Fruit fly (Drosophila melanogaster) whole organism, wandering third instar larva: Measurements from ENCODE around the gene dlp.

Experiments
- Abd-B ChIP-seq: fragments of >200 bp; optimal IDR thresholded peaks from 2 replicates; lab custom pipeline; 2017; ENCODE audit warnings: missing biosample characterization, missing genetic modification characterization
- CG32264 ChIP-seq: fragments of 200-800 bp; sonication (Bioruptor generic); optimal IDR thresholded peaks from 2 replicates; lab custom pipeline; 2016; ENCODE audit warnings: missing biosample characterization, missing genetic modification characterization
- CG9705 ChIP-seq: fragments of 200-800 bp; sonication (Bioruptor generic); optimal IDR thresholded peaks from 2 replicates; lab custom pipeline; 2018; ENCODE audit warnings: missing biosample characterization, mild to moderate bottlenecking, missing genetic modification characterization
- CrebA ChIP-seq: fragments of 200-800 bp; sonication (Bioruptor generic); optimal IDR thresholded peaks from 2 replicates; lab custom pipeline; 2016; ENCODE audit warnings: missing biosample characterization, mild to moderate bottlenecking, missing genetic modification characterization, borderline replicate concordance
- Dfd ChIP-seq: fragments of >200 bp; optimal IDR thresholded peaks from 2 replicates; lab custom pipeline; 2017; ENCODE audit warnings: missing biosample characterization, missing genetic modification characterization
- Dif ChIP-seq: fragments of 200-275, 200-300 bp; sonication (Bioruptor generic); optimal IDR thresholded peaks from 2 replicates; lab custom pipeline; 2018; ENCODE audit warnings: missing biosample characterization, missing genetic modification characterization; ENCODE audit not compliant: partially characterized antibody
- GATAd ChIP-seq: sonication (Bioruptor generic); optimal IDR thresholded peaks from 2 replicates; lab custom pipeline; 2016; ENCODE audit warnings: missing biosample characterization, missing genetic modification characterization
- HLH106 ChIP-seq: fragments of 200-800 bp; optimal IDR thresholded peaks from 3 replicates; lab custom pipeline; 2019; ENCODE audit warnings: missing biosample characterization, mild to moderate bottlenecking, missing genetic modification characterization, moderate library complexity
- Hnf4 ChIP-seq: fragments of 200-800 bp; sonication (Bioruptor generic); optimal IDR thresholded peaks from 2 replicates; lab custom pipeline; 2016; ENCODE audit warnings: missing biosample characterization, mild to moderate bottlenecking, missing genetic modification characterization
- Hr78 ChIP-seq: fragments of >200 bp; optimal IDR thresholded peaks from 2 replicates; lab custom pipeline; 2017; ENCODE audit warnings: missing biosample characterization, missing genetic modification characterization
- Hr83 ChIP-seq: fragments of 200-300 bp; sonication (Bioruptor generic); optimal IDR thresholded peaks from 2 replicates; lab custom pipeline; 2016; ENCODE audit warnings: missing biosample characterization, mild to moderate bottlenecking, missing genetic modification characterization, moderate library complexity; ENCODE audit not compliant: poor library complexity, severe bottlenecking
- Jra ChIP-seq: sonication (Bioruptor generic); optimal IDR thresholded peaks from 2 replicates; lab custom pipeline; 2016; ENCODE audit warnings: missing biosample characterization, missing genetic modification characterization
- Mio ChIP-seq: sonication (Bioruptor generic); optimal IDR thresholded peaks from 2 replicates; lab custom pipeline; 2016; ENCODE audit warnings: missing biosample characterization, missing genetic modification characterization
- Myc ChIP-seq: fragments of >200 bp; optimal IDR thresholded peaks from 2 replicates; lab custom pipeline; 2017
- N ChIP-seq: fragments of >200 bp; optimal IDR thresholded peaks from 2 replicates; lab custom pipeline; 2018; ENCODE audit warnings: missing biosample characterization, missing external identifiers, missing genetic modification characterization
- OdsH ChIP-seq: fragments of 200-800 bp; sonication (Bioruptor generic); optimal IDR thresholded peaks from 2 replicates; lab custom pipeline; 2016; ENCODE audit warnings: missing biosample characterization, mild to moderate bottlenecking, missing genetic modification characterization
- Rel ChIP-seq, 2 experiments: fragments of 200-800 bp; sonication (Bioruptor generic) in 1 of 2; optimal IDR thresholded peaks; 2 replicates in 1 of 2; 3 replicates in 1 of 2; lab custom pipeline; 2016 to 2019; ENCODE audit warnings: mild to moderate bottlenecking in 2 of 2, missing biosample characterization in 2 of 2, missing genetic modification characterization in 2 of 2, moderate library complexity in 1 of 2
- Sp1 ChIP-seq: fragments of 200-800 bp; sonication (Bioruptor generic); optimal IDR thresholded peaks from 3 replicates; lab custom pipeline; 2019; ENCODE audit warnings: missing biosample characterization, mild to moderate bottlenecking, missing genetic modification characterization, moderate library complexity
- Vsx2 ChIP-seq: fragments of 200-300, 225-300 bp; sonication (Bioruptor generic); optimal IDR thresholded peaks from 2 replicates; lab custom pipeline; 2018; ENCODE audit warnings: missing biosample characterization, missing genetic modification characterization; ENCODE audit not compliant: partially characterized antibody
- br ChIP-seq: fragments of 200-800 bp; sonication (Bioruptor generic); optimal IDR thresholded peaks from 2 replicates; lab custom pipeline; 2016; ENCODE audit warnings: missing biosample characterization, missing genetic modification characterization
- brk ChIP-seq: fragments of 200-800 bp; sonication (Bioruptor generic); optimal IDR thresholded peaks from 2 replicates; lab custom pipeline; 2016; ENCODE audit warnings: missing biosample characterization, mild to moderate bottlenecking, missing genetic modification characterization
- dl ChIP-seq, 2 experiments: fragments of 175-275, 200-275 bp in 1 of 2; fragments of 200-275 bp in 1 of 2; sonication (Bioruptor generic); optimal IDR thresholded peaks; lab custom pipeline; 2018; ENCODE audit warnings: mild to moderate bottlenecking in 2 of 2, missing biosample characterization in 2 of 2, missing genetic modification characterization in 2 of 2, moderate library complexity in 2 of 2; ENCODE audit not compliant: partially characterized antibody in 2 of 2, insufficient read depth in 1 of 2
- dmrt93B ChIP-seq: fragments of 200-800 bp; sonication (Bioruptor generic); optimal IDR thresholded peaks from 2 replicates; lab custom pipeline; 2018; ENCODE audit warnings: missing biosample characterization, mild to moderate bottlenecking, missing genetic modification characterization
- dsf ChIP-seq: sonication (Bioruptor generic); optimal IDR thresholded peaks from 2 replicates; lab custom pipeline; 2016; ENCODE audit warnings: missing biosample characterization, missing genetic modification characterization, borderline replicate concordance
- ey ChIP-seq: fragments of 200-800 bp; sonication (Bioruptor generic); optimal IDR thresholded peaks from 2 replicates; lab custom pipeline; 2016; ENCODE audit warnings: missing biosample characterization, missing genetic modification characterization
- foxo ChIP-seq, 2 experiments: fragments of 200-800 bp; sonication (Bioruptor generic); optimal IDR thresholded peaks; 2 replicates in 1 of 2; 3 replicates in 1 of 2; lab custom pipeline; 2016 to 2017; ENCODE audit warnings: missing biosample characterization in 2 of 2, missing genetic modification characterization in 2 of 2
- fru ChIP-seq: fragments of 200-800 bp; sonication (Bioruptor generic); optimal IDR thresholded peaks from 3 replicates; lab custom pipeline; 2016; ENCODE audit warnings: missing biosample characterization, mild to moderate bottlenecking, missing genetic modification characterization
- h ChIP-seq: fragments of 200-800 bp; sonication (Bioruptor generic); optimal IDR thresholded peaks from 3 replicates; lab custom pipeline; 2016; ENCODE audit warnings: missing biosample characterization, mild to moderate bottlenecking, missing genetic modification characterization
- jim ChIP-seq: fragments of 175-275, 200-325 bp; sonication (Bioruptor generic); optimal IDR thresholded peaks from 2 replicates; lab custom pipeline; 2016; ENCODE audit warnings: missing biosample characterization, mild to moderate bottlenecking, missing genetic modification characterization
- lola ChIP-seq: fragments of >200 bp; optimal IDR thresholded peaks from 2 replicates; lab custom pipeline; 2017; ENCODE audit warnings: missing biosample characterization, missing genetic modification characterization
- pan ChIP-seq: fragments of >200 bp; optimal IDR thresholded peaks from 2 replicates; lab custom pipeline; 2017
- psq ChIP-seq: fragments of 200-800 bp; sonication (Bioruptor generic); optimal IDR thresholded peaks from 3 replicates; lab custom pipeline; 2017; ENCODE audit warnings: missing biosample characterization, mild to moderate bottlenecking, missing genetic modification characterization, moderate library complexity
- rgr ChIP-seq: fragments of 200-800 bp; sonication (Bioruptor generic); optimal IDR thresholded peaks from 3 replicates; lab custom pipeline; 2016; ENCODE audit warnings: missing biosample characterization, mild to moderate bottlenecking, missing genetic modification characterization
- sage ChIP-seq: fragments of 200-800 bp; sonication (Bioruptor generic); optimal IDR thresholded peaks from 2 replicates; lab custom pipeline; 2016; ENCODE audit warnings: missing biosample characterization, mild to moderate bottlenecking, missing genetic modification characterization
- sv ChIP-seq: fragments of 200-800 bp; sonication (Bioruptor generic); optimal IDR thresholded peaks from 3 replicates; lab custom pipeline; 2016; ENCODE audit warnings: missing biosample characterization, missing genetic modification characterization
- tai ChIP-seq: sonication (Bioruptor generic); optimal IDR thresholded peaks from 2 replicates; lab custom pipeline; 2016; ENCODE audit warnings: missing biosample characterization, missing genetic modification characterization
- usp ChIP-seq: fragments of >200 bp; optimal IDR thresholded peaks from 2 replicates; lab custom pipeline; 2017; ENCODE audit warnings: missing biosample characterization, missing genetic modification characterization
- woc ChIP-seq: sonication (Bioruptor generic); optimal IDR thresholded peaks from 2 replicates; lab custom pipeline; 2016; ENCODE audit warnings: missing biosample characterization, mild to moderate bottlenecking, missing genetic modification characterization

dlp gene

DNA sequence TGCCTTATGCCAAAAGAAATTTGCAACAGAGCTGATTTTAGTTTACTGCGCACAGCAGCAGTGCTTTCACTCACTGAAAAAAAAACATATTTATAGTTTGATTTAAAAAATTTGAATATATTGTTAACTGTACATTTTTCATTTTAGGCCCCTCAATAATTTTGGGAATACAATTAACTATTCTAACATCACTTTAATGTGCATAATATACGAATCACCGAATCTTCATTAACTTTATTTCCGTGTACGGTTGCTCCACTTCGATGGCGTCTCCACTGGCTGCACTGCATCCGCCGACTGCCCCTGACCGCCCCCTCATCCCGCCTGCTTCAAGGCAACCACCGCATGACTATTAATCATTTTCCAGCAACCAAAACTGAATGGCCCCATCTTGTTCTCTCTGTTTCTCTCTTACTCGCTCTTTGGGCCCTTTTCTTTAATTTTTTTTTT lies 4.4 kb downstream of the dlp start:
- TF ChIP-seq foxo (GFP tag; optimal IDR thresholded peaks at IDR 0.05; lab: Kevin White, UChicago) (peak in 1 of 2 experiments; percentile 92), fru (peak; percentile 93), OdsH (GFP tag; lab: Kevin White, UChicago) (peak; percentile 87), Vsx2 (GFP tag; lab: Kevin White, UChicago) (no peak), sage (GFP tag; lab: Kevin White, UChicago) (peak; percentile 83), Dif (GFP tag; lab: Kevin White, UChicago) (no peak), CG32264 (peak; percentile 62), dl (GFP tag; optimal IDR thresholded peaks at IDR 0.05; lab: Kevin White, UChicago; ENCODE audit: insufficient read depth in 1 of 2, partially characterized antibody in 2 of 2) (no peak), br (GFP tag; lab: Kevin White, UChicago) (peak; percentile 93), GATAd (GFP tag; lab: Kevin White, UChicago) (no peak), lola (GFP tag; lab: Kevin White, UChicago) (no peak), psq (peak; percentile 94), Abd-B (no peak), N (GFP tag; lab: Kevin White, UChicago) (no peak), Mio (no peak), tai (GFP tag; lab: Kevin White, UChicago) (peak; percentile 78), woc (GFP tag; lab: Kevin White, UChicago) (peak; percentile 82), CrebA (GFP tag; lab: Kevin White, UChicago) (peak; percentile 31), ey (GFP tag; lab: Kevin White, UChicago) (peak; percentile 87), rgr (peak; percentile 88), CG9705 (peak; percentile 71), sv (no peak), dsf (GFP tag; lab: Kevin White, UChicago) (peak; percentile 42), Hr83 (GFP tag; lab: Kevin White, UChicago) (peak; percentile 2), HLH106 (peak; percentile 82), usp (GFP tag; lab: Kevin White, UChicago) (no peak), Dfd (GFP tag; lab: Kevin White, UChicago) (no peak), Rel (GFP tag; optimal IDR thresholded peaks at IDR 0.05; lab: Kevin White, UChicago) (peak; percentile 49), Rel (tag; optimal IDR thresholded peaks at IDR 0.05; lab: Kevin White, UChicago) (peak; percentile 8), Sp1 (peak; percentile 90), Jra (peak; percentile 83), jim (no peak), Hr78 (GFP tag; lab: Kevin White, UChicago) (no peak), brk (GFP tag; lab: Kevin White, UChicago) (peak; percentile 79), Hnf4 (GFP tag; lab: Kevin White, UChicago) (peak; percentile 88), pan (lab: Kevin White, UChicago) (no peak), Myc (lab: Kevin White, UChicago) (no peak), h (peak; percentile 93), dmrt93B (GFP tag; lab: Kevin White, UChicago) (peak; percentile 79)

DNA sequence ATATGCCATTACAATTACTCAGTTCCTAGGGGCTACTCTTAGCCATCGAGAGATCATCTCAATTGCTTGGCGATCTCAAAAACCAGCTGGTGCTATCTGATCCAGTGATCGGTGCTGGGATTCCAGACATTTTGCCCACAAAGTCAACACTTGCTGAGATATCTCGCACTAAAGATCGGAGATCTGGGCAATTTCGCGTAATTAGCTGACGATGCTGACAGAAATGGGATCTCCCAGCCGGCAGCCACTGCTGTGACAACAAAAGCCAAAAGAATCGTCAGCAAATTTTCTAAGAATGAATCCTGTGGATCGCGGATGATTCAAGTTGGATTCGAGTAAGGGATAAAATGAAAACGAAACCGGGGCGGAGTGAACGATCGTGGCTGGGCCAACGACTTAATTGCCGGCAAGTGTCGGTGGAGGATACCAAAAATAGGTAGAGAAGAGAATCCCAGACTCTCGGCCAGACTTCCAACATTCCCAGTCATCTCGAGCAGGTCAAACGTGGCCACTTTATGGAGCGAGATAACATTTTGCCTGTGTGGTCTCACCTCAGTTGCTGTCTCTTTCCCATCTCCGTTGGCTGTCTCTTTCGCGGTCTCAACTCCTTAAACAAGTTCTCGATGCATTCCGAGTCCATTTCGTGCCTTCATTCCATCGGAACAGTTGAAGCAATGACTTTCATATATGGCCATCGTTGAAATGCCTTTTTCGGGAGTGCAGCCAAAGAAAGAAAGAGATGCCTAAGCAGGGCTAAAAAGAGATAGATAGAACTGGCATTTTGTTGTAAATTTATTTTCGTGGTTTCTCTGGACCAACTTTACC lies 5.5 kb downstream of the dlp start:
- TF ChIP-seq pan (lab: Kevin White, UChicago) (no peak), sage (GFP tag; lab: Kevin White, UChicago) (no peak), CG32264 (no peak), Myc (lab: Kevin White, UChicago) (no peak), psq (peak; percentile 42), GATAd (GFP tag; lab: Kevin White, UChicago) (no peak), Jra (no peak), CrebA (GFP tag; lab: Kevin White, UChicago) (no peak), HLH106 (no peak), usp (GFP tag; lab: Kevin White, UChicago) (no peak), dl (GFP tag; optimal IDR thresholded peaks at IDR 0.05; lab: Kevin White, UChicago; ENCODE audit: insufficient read depth in 1 of 2, partially characterized antibody in 2 of 2) (peak in 1 of 2 experiments; percentile 26), Vsx2 (GFP tag; lab: Kevin White, UChicago) (peak; percentile 50), brk (GFP tag; lab: Kevin White, UChicago) (no peak), Abd-B (no peak), rgr (no peak)
